Fruit fly (Drosophila melanogaster): ENCODE measurements around the gene Npc2b.

DNA sequence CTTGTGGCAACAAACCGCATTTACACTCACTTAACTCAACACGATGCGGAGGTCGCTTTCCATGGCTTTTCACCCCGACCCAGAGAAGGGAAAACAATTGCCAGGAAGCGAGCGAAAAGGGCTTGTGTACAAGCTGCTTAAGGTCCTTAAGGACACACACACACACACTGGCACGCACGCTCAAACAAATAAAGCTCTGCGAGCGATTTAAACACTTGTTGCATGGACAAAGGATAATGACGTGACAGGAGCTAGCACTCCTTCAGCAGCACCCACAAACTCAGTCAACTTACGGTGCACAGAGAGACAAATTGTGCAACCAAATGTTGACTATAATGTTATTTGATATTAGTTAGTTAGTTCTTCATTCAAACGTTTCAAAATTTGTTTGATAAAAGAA is 3.8 kb upstream of the Npc2b start:
- TF ChIP-seq Abd-B (GFP tag; optimal IDR thresholded peaks at IDR 0.05) (no peak), sage (GFP tag; optimal IDR thresholded peaks at IDR 0.05) (no peak), psq (GFP tag; optimal IDR thresholded peaks at IDR 0.05) (no peak), rgr (GFP tag; optimal IDR thresholded peaks at IDR 0.05) (no peak), foxo (GFP tag; optimal IDR thresholded peaks at IDR 0.05) (no peak), br (GFP tag; optimal IDR thresholded peaks at IDR 0.05) (no peak), Myc (optimal IDR thresholded peaks at IDR 0.05) (no peak), Hnf4 (GFP tag; optimal IDR thresholded peaks at IDR 0.05) (no peak)

Data from whole organism, wandering third instar larva.